Worm (Caenorhabditis elegans): ENCODE measurements around the gene rsd-2.

rsd-2 gene

DNA sequence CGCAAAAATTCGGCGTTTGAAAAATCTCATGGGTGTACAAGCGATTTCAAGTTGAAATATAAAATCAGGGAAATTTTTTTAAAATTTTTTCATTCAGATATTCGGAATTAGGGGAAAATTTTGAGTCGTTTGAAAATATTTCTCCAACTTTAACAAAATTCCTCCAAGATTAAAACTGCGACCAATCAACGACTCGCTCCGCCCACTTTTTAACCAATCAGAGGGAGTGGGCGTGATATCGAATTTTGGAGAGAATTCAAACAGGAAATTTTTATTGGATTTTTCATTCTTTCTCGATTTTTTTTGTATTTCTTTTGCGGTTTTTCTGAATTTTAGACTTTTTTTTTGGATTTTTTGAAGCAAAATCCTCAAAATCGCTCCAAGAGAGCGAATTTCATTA, 14.8 kb downstream of the rsd-2 start:
- no peak for TF ChIP-seq egl-18 (GFP tag; IDR thresholded peaks at IDR 0.05)
- TF ChIP-seq athp-1 (tag; optimal IDR thresholded peaks at IDR 0.05), result no peak
- TF ChIP-seq K12H6.12 (tag; optimal IDR thresholded peaks at IDR 0.05), result no peak
- no peak for TF ChIP-seq ceh-27 (GFP tag; optimal IDR thresholded peaks at IDR 0.05)
- TF ChIP-seq mes-4 (tag; optimal IDR thresholded peaks at IDR 0.05), result no peak
- no peak for TF ChIP-seq lin-35 (GFP tag; optimal IDR thresholded peaks at IDR 0.05)
- TF ChIP-seq nhr-179 (tag; optimal IDR thresholded peaks at IDR 0.05), result no peak
- TF ChIP-seq lir-1 (GFP tag; conservative IDR thresholded peaks at IDR 0.05), result no peak
- no peak for TF ChIP-seq F52B5.7 (tag; optimal IDR thresholded peaks at IDR 0.05)
- no peak for TF ChIP-seq him-1 (tag; optimal IDR thresholded peaks at IDR 0.05)
- no peak for TF ChIP-seq ztf-25 (GFP tag; IDR thresholded peaks at IDR 0.05)
- TF ChIP-seq aptf-3 (GFP tag; IDR thresholded peaks at IDR 0.05), result no peak
- TF ChIP-seq bed-1 (GFP tag; IDR thresholded peaks at IDR 0.05), result no peak

DNA sequence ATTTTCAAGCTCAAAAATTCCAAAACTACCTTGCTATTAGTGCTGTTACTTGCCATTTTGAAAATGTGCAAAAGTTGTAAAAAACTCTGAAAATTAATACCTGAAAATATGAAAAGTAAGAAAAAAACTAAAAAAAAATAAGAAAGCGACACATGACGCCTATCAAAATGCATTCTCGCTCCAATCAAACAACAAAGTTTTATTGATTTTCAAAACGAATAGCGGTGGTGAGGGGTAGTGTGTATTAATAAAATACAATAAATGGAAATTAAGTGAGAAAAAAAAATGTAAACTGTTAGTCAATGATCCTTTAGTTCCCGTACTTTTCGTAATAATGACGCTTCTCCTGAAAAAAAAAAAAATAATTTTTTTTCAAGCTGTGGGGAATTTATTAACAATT, 18.3 kb downstream of the rsd-2 start, which contains the start of gene dcap-2:
Gene dcap-2 (minus strand): TSS at position 86 of the 400 bp plus-strand sequence.
- no peak for TF ChIP-seq T07F8.4 (tag; optimal IDR thresholded peaks at IDR 0.05)
- TF ChIP-seq snpc-4 (GFP tag; optimal IDR thresholded peaks at IDR 0.05), result no peak
- TF ChIP-seq snpc-4 (tag; optimal IDR thresholded peaks at IDR 0.05), result peak in 1 of 4 experiments; percentile 15
- no peak for TF ChIP-seq snpc-1.1 (tag; optimal IDR thresholded peaks at IDR 0.05; ENCODE audit: insufficient read depth)

DNA sequence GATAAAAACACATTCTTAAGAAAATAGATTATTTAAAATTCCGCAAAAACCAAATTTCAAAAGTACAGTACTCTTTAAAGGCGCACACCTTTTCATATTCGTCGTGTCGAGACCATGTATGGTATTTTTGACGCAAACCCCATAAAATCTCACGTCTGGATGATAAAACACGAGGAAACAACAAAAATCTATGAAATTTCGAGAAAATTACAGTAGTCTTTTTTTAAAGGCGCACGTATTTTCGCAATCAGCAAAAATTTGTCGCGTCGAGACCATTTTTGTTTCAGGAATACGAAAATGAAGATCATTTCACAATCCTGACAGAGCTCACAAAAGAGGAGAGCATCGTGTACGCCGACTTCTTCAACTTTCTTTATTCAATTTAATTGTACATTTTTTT, 27.1 kb downstream of the rsd-2 start:
- TF ChIP-seq tbp1 (GFP tag; optimal IDR thresholded peaks at IDR 0.05) (no peak), hmg-1.2 (GFP tag; IDR thresholded peaks at IDR 0.05) (no peak), F33H1.4 (GFP tag; IDR thresholded peaks at IDR 0.05) (peak; percentile 61), madf-6 (GFP tag; IDR thresholded peaks at IDR 0.05) (peak; percentile 59), him-1 (tag; optimal IDR thresholded peaks at IDR 0.05) (peak; percentile 52), attf-6 (GFP tag; IDR thresholded peaks at IDR 0.05) (peak; percentile 69; the same call in 1 of the 2 replicates), lsl-1 (GFP tag; optimal IDR thresholded peaks at IDR 0.05) (peak; percentile 68), snpc-4 (GFP tag; optimal IDR thresholded peaks at IDR 0.05) (no peak), snpc-4 (tag; optimal IDR thresholded peaks at IDR 0.05) (peak in 1 of 4 experiments; percentile 66)

DNA sequence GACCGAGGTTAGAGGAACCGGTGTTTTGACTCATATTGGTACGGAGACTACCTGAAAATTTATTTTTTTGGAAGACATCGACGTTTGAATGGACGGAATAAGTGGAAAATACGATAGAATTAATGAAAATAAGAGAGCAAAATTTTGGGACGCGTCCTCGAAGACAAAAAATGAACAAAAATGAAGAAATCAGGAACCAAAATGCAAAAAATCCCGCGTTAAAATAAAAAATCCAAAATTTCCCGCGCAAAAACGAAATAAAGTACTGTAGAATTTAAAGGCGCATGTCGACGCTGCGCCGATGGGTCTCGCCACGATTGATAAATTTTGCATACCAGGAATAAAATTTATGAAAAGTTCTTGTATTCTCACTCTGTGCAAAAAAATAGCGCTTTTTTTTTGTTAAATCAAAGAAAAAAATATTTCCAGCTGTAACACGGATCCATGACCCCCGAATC, 27.9 kb downstream of the rsd-2 start, which contains the start of gene puf-3:
Gene puf-3 (minus strand): TSS at position 51 of the 458 bp plus-strand sequence.
- TF ChIP-seq pbrm-1 (GFP tag; IDR thresholded peaks at IDR 0.05), result peak; percentile 61
- peak; percentile 97 for TF ChIP-seq madf-8 (GFP tag; conservative IDR thresholded peaks at IDR 0.05)
- TF ChIP-seq dpl-1 (GFP tag; optimal IDR thresholded peaks at IDR 0.05), result peak; percentile 93
- TF ChIP-seq him-1 (tag; optimal IDR thresholded peaks at IDR 0.05), result peak; percentile 63
- peak; percentile 94 for TF ChIP-seq D2030.7 (GFP tag; IDR thresholded peaks at IDR 0.05)
- TF ChIP-seq lin-26 (GFP tag; IDR thresholded peaks at IDR 0.05), result no peak
- peak; percentile 85; the same call in 1 of the 2 replicates for TF ChIP-seq madf-3 (GFP tag; IDR thresholded peaks at IDR 0.05)
- peak; percentile 25 for TF ChIP-seq unc-130 (GFP tag; optimal IDR thresholded peaks at IDR 0.05)
- TF ChIP-seq lin-35 (GFP tag; optimal IDR thresholded peaks at IDR 0.05), result peak in 1 of 3 experiments; percentile 39
- TF ChIP-seq snpc-4 (GFP tag; optimal IDR thresholded peaks at IDR 0.05), result peak; percentile 76
- peak in 3 of 4 experiments; percentile 55 to 92 (median 82) for TF ChIP-seq snpc-4 (tag; optimal IDR thresholded peaks at IDR 0.05)
- TF ChIP-seq hrde-1 (tag; optimal IDR thresholded peaks at IDR 0.05; ENCODE audit: borderline replicate concordance), result peak; percentile 24
- TF ChIP-seq snpc-1.3 (tag; optimal IDR thresholded peaks at IDR 0.05; ENCODE audit: insufficient read depth), result peak; percentile 65
- peak; percentile 30; the same call in 1 of the 2 replicates for TF ChIP-seq ceh-100 (GFP tag; IDR thresholded peaks at IDR 0.05)
- TF ChIP-seq xnd-1 (tag; optimal IDR thresholded peaks at IDR 0.05), result peak; percentile 98
- peak; percentile 76 for TF ChIP-seq B0336.3 (GFP tag; IDR thresholded peaks at IDR 0.05)
- TF ChIP-seq lir-1 (GFP tag; conservative IDR thresholded peaks at IDR 0.05), result peak; percentile 18; the same call in 1 of the 2 replicates
- peak; percentile 99 for TF ChIP-seq madf-6 (GFP tag; IDR thresholded peaks at IDR 0.05)
- peak; percentile 82 for TF ChIP-seq dox-1 (GFP tag; IDR thresholded peaks at IDR 0.05)
- no peak for TF ChIP-seq F57C9.4 (tag; optimal IDR thresholded peaks at IDR 0.05)
- peak; percentile 89 for TF ChIP-seq tlf-1 (GFP tag; optimal IDR thresholded peaks at IDR 0.05)
- peak; percentile 20 for TF ChIP-seq athp-1 (tag; optimal IDR thresholded peaks at IDR 0.05)
- peak; percentile 84 for TF ChIP-seq Y53G8AR.9 (GFP tag; conservative IDR thresholded peaks at IDR 0.05)
- peak; percentile 75 for TF ChIP-seq snpc-1.1 (tag; optimal IDR thresholded peaks at IDR 0.05; ENCODE audit: insufficient read depth)
- TF ChIP-seq Y95B8A.8 (GFP tag; IDR thresholded peaks at IDR 0.05), result peak; percentile 88
- TF ChIP-seq rpc-1 (optimal IDR thresholded peaks at IDR 0.05), result no peak
- TF ChIP-seq rpc-1 (tag; optimal IDR thresholded peaks at IDR 0.05), result no peak
- TF ChIP-seq tbp1 (GFP tag; optimal IDR thresholded peaks at IDR 0.05), result peak; percentile 70
